Worm (Caenorhabditis elegans): ENCODE data around the gene gcy-22.

- TF ChIP-seq nfyb-1 (GFP tag; IDR thresholded peaks at IDR 0.05) (no peak), D2030.7 (GFP tag; IDR thresholded peaks at IDR 0.05) (no peak; the same call in 1 of the 2 replicates), attf-3 (GFP tag; conservative IDR thresholded peaks at IDR 0.05) (no peak), nhr-27 (tag; optimal IDR thresholded peaks at IDR 0.05) (no peak), dpff-1 (tag; optimal IDR thresholded peaks at IDR 0.05) (no peak), mes-4 (tag; optimal IDR thresholded peaks at IDR 0.05) (no peak), tbx-9 (tag; optimal IDR thresholded peaks at IDR 0.05; ENCODE audit: borderline replicate concordance) (no peak), Y95B8A.8 (GFP tag; IDR thresholded peaks at IDR 0.05) (no peak), madf-3 (GFP tag; IDR thresholded peaks at IDR 0.05) (no peak), nfya-2 (GFP tag; IDR thresholded peaks at IDR 0.05) (no peak), unc-62 (GFP tag; optimal IDR thresholded peaks at IDR 0.05) (no peak)
Measured at ce11 chrV:20838565-20838964, 13.7 kb upstream of the gcy-22 start, which contains the start of gene exos-7.

Measured in whole organism, young adult.